Worm (Caenorhabditis elegans) whole organism, midembryonic: Measurements from ENCODE around the gene srab-6.

Experiments
- T22C8.4 ChIP-seq: fragments of 200-800 bp; sonication (Bioruptor generic); IDR thresholded peaks from 2 replicates; pipeline ENCODE4 v1.3.6; 2022; ENCODE audit warnings: missing genetic modification characterization, missing compliant biosample characterization
- cog-1 ChIP-seq: sonication (generic microtip); optimal IDR thresholded peaks from 2 replicates; lab custom pipeline; 2016; ENCODE audit warnings: missing genetic modification characterization, missing compliant biosample characterization
- flt-1 ChIP-seq: fragments of 200-800 bp; sonication (Bioruptor generic); IDR thresholded peaks from 2 replicates; pipeline ENCODE4 v1.3.6; 2022; ENCODE audit warnings: missing genetic modification characterization, missing compliant biosample characterization
- klf-2 ChIP-seq: fragments of 200-800 bp; sonication (Bioruptor generic); conservative IDR thresholded peaks from 2 replicates; pipeline ENCODE4 v1.3.6; 2022; ENCODE audit warnings: missing genetic modification reagents, missing genetic modification characterization, missing compliant biosample characterization
- med-1 ChIP-seq: sonication (generic microtip); optimal IDR thresholded peaks from 2 replicates; lab custom pipeline; 2017; ENCODE audit warnings: missing genetic modification characterization, mild to moderate bottlenecking, missing compliant biosample characterization, antibody characterized with exemption, missing genetic modification reagents; ENCODE audit not compliant: insufficient read depth
- ref-1 ChIP-seq: fragments of 200-800 bp; sonication (Bioruptor generic); conservative IDR thresholded peaks from 2 replicates; pipeline ENCODE4 v1.3.6; 2022; ENCODE audit warnings: missing genetic modification reagents, missing genetic modification characterization, missing compliant biosample characterization
- tab-1 ChIP-seq: fragments of 200-800 bp; sonication (Bioruptor generic); IDR thresholded peaks from 2 replicates; pipeline ENCODE4 v1.3.6; 2022; ENCODE audit warnings: missing genetic modification characterization, missing compliant biosample characterization
- ztf-23 ChIP-seq: fragments of 200-800 bp; sonication (Bioruptor generic); IDR thresholded peaks from 2 replicates; pipeline ENCODE4 v1.3.6; 2022; ENCODE audit warnings: missing genetic modification reagents, missing genetic modification characterization, missing compliant biosample characterization
- ztf-29 ChIP-seq: fragments of 200-800 bp; sonication (Bioruptor generic); IDR thresholded peaks from 2 replicates; pipeline ENCODE4 v1.3.6; 2022; ENCODE audit warnings: missing genetic modification reagents, missing genetic modification characterization, missing compliant biosample characterization

The srab-6 gene

DNA sequence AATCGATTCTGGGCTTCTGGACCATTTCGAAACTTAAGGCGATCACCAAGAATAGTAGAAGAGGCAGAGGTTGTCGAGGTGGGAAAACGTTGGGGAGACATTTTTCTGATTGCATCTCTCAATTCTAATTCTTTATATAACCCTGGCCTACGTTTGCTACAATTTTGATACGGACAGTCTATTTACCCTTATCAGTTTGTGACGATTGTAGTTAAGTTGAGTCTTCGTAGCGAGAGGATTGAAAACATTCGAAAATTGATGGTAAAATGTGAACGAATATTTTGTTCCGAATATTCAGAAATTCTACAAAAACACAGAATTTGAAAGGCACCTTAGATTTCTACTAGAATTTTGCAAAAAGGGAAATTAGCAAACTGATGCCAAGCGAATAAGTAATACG is 24.1 kb downstream of the srab-6 start, which contains the start of gene Y73C8C.10:
TSS of gene Y73C8C.10 (minus strand) at position 101 of the 400 bp plus-strand sequence.
- no peak for TF ChIP-seq ztf-29 (GFP tag; lab: Robert Waterston, UW)
- no peak for TF ChIP-seq ztf-23
- TF ChIP-seq tab-1 (GFP tag; lab: Robert Waterston, UW): no peak
- TF ChIP-seq med-1 (GFP tag; lab: Kevin White, UChicago): no peak
- TF ChIP-seq flt-1 (GFP tag; lab: Robert Waterston, UW): no peak
- TF ChIP-seq cog-1 (tag; lab: Kevin White, UChicago): no peak
- no peak for TF ChIP-seq T22C8.4 (GFP tag; lab: Robert Waterston, UW)
- no peak for TF ChIP-seq ref-1 (GFP tag; lab: Robert Waterston, UW)
- no peak for TF ChIP-seq klf-2

ce11 chrV:3124912-3125311 is 26.9 kb downstream of the srab-6 start, which contains the start of gene Y73C8C.12:
Y73C8C.12 (plus strand) TSS chrV:3125212.
- no peak for TF ChIP-seq ztf-23
- no peak for TF ChIP-seq cog-1 (tag; lab: Kevin White, UChicago)
- no peak for TF ChIP-seq ref-1 (GFP tag; lab: Robert Waterston, UW)
- no peak for TF ChIP-seq T22C8.4 (GFP tag; lab: Robert Waterston, UW)
- TF ChIP-seq ztf-29 (GFP tag; lab: Robert Waterston, UW): no peak
- no peak for TF ChIP-seq flt-1 (GFP tag; lab: Robert Waterston, UW)
- no peak for TF ChIP-seq tab-1 (GFP tag; lab: Robert Waterston, UW)
- no peak for TF ChIP-seq med-1 (GFP tag; lab: Kevin White, UChicago)
- TF ChIP-seq klf-2: no peak

DNA sequence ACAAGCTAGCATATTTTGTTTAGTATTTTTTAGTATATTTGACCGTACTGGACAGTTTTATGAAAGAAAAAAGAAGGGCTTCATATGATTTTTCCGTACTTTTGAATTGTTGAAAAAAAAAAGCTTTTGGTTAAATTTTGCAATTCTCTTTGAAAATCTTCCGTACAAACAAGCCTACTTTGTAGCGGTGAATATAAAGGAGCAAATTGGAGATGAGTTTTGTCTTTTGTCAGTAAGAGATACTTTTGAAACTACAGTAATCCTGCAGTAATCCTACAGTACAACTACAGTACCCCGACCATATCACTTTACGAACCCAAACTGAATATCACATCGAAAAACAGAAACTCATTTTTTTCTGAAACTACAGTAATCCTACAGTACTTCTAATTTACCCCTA is 29.4 kb downstream of the srab-6 start:
- TF ChIP-seq med-1 (GFP tag; lab: Kevin White, UChicago): no peak
- TF ChIP-seq ref-1 (GFP tag; lab: Robert Waterston, UW): no peak
- no peak for TF ChIP-seq T22C8.4 (GFP tag; lab: Robert Waterston, UW)
- no peak for TF ChIP-seq tab-1 (GFP tag; lab: Robert Waterston, UW)
- TF ChIP-seq flt-1 (GFP tag; lab: Robert Waterston, UW): no peak
- TF ChIP-seq ztf-29 (GFP tag; lab: Robert Waterston, UW): no peak
- TF ChIP-seq cog-1 (tag; lab: Kevin White, UChicago): no peak
- TF ChIP-seq ztf-23: no peak
- TF ChIP-seq klf-2: no peak

ce11 chrV:3121743-3122142 is 30.0 kb downstream of the srab-6 start, which contains the start of gene srt-56:
srt-56 (minus strand) TSS chrV:3121843.
- TF ChIP-seq T22C8.4 (GFP tag; lab: Robert Waterston, UW): no peak
- TF ChIP-seq ref-1 (GFP tag; lab: Robert Waterston, UW): no peak
- no peak for TF ChIP-seq klf-2
- no peak for TF ChIP-seq tab-1 (GFP tag; lab: Robert Waterston, UW)
- no peak for TF ChIP-seq flt-1 (GFP tag; lab: Robert Waterston, UW)
- no peak for TF ChIP-seq ztf-29 (GFP tag; lab: Robert Waterston, UW)
- no peak for TF ChIP-seq cog-1 (tag; lab: Kevin White, UChicago)
- TF ChIP-seq ztf-23: no peak
- no peak for TF ChIP-seq med-1 (GFP tag; lab: Kevin White, UChicago)

DNA sequence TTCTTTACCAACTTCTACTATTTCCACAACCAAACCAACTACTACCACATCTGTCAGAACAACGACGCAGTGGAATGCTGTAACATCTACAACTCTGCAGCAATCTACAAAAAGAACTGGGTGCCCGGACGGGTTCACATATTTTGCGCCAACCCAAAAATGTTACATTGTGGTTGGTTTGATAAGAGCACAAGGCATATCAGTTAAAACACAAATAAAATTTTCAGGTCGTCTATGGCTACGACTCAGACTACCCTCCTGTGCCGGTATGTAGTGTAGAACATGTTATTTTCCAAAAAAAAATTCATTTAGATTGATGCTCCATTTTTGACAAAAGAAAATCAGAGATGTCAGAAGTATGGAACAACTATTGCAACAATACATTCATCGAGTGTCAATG is 32.6 kb downstream of the srab-6 start:
- TF ChIP-seq ztf-23: no peak
- TF ChIP-seq klf-2: no peak
- no peak for TF ChIP-seq med-1 (GFP tag; lab: Kevin White, UChicago)
- TF ChIP-seq T22C8.4 (GFP tag; lab: Robert Waterston, UW): no peak
- TF ChIP-seq ztf-29 (GFP tag; lab: Robert Waterston, UW): no peak
- no peak for TF ChIP-seq tab-1 (GFP tag; lab: Robert Waterston, UW)
- TF ChIP-seq ref-1 (GFP tag; lab: Robert Waterston, UW): no peak
- no peak for TF ChIP-seq flt-1 (GFP tag; lab: Robert Waterston, UW)
- TF ChIP-seq cog-1 (tag; lab: Kevin White, UChicago): no peak

- no peak for TF ChIP-seq ztf-29 (GFP tag; lab: Robert Waterston, UW)
- TF ChIP-seq T22C8.4 (GFP tag; lab: Robert Waterston, UW): no peak
These were observed 33.6 kb downstream of the srab-6 start, which contains the start of gene clec-210 for ce11 chrV:3118167-3118566. clec-210 (plus strand) TSS chrV:3118377.

- no peak for TF ChIP-seq med-1 (GFP tag; lab: Kevin White, UChicago)
These were observed 36.8 kb downstream of the srab-6 start, which contains the start of gene Y73C8C.3 for ce11 chrV:3114973-3115372. Y73C8C.3 (plus strand) TSS chrV:3115273.

DNA sequence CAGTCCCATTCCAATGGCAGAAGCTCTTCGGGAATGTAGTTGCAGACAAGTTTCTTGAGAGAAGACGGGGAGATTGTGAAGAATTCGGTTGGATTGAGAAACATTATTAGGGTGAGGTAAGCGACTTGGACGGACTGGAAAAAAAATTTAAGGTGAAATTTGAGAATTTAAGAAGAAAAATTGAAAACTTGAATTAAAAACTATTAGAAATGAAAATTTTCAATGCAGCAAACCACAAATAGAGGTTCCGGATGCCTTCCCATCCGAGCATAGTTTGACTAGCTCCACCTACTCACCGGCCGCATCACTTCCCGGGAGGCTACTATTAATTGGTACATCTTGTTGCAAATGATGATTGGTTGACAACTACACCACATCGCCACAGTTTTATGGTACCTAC is 38.0 kb downstream of the srab-6 start, which contains the start of gene Y73C8C.8:
TSS of gene Y73C8C.8 (minus strand) at position 101 of the 400 bp plus-strand sequence.
- TF ChIP-seq klf-2 (no peak), cog-1 (tag; lab: Kevin White, UChicago) (no peak), tab-1 (GFP tag; lab: Robert Waterston, UW) (no peak), T22C8.4 (GFP tag; lab: Robert Waterston, UW) (no peak), flt-1 (GFP tag; lab: Robert Waterston, UW) (no peak), ztf-23 (no peak), ref-1 (GFP tag; lab: Robert Waterston, UW) (no peak), med-1 (GFP tag; lab: Kevin White, UChicago) (no peak), ztf-29 (GFP tag; lab: Robert Waterston, UW) (no peak)

ce11 chrV:3112198-3112597 is 39.6 kb downstream of the srab-6 start:
- TF ChIP-seq ztf-23: no peak
- TF ChIP-seq T22C8.4 (GFP tag; lab: Robert Waterston, UW): no peak
- no peak for TF ChIP-seq flt-1 (GFP tag; lab: Robert Waterston, UW)
- no peak for TF ChIP-seq med-1 (GFP tag; lab: Kevin White, UChicago)
- TF ChIP-seq tab-1 (GFP tag; lab: Robert Waterston, UW): no peak
- TF ChIP-seq ref-1 (GFP tag; lab: Robert Waterston, UW): no peak
- no peak for TF ChIP-seq cog-1 (tag; lab: Kevin White, UChicago)
- no peak for TF ChIP-seq klf-2
- no peak for TF ChIP-seq ztf-29 (GFP tag; lab: Robert Waterston, UW)

DNA sequence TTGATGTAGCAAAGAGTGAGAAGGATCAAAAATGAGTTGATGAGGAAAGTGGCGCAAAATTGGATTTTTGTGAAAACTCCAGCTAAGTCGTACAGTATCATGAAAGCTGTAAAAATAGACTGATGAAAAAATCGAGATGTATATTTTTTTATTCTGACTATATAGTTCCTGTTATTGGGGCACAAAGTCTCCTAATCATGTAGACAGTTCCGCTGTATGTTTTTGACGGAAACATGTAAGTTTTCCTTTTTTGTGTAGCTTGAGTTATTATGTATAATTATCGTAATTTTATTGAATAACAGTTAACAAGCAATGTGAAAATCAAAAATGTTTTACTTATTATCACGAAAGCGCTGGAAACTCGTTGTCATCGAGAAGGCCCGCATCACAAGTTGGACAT is 44.3 kb downstream of the srab-6 start, which contains the start of gene str-68:
TSS of gene str-68 (minus strand) at position 101 of the 400 bp plus-strand sequence.
- TF ChIP-seq flt-1 (GFP tag; lab: Robert Waterston, UW): no peak
- no peak for TF ChIP-seq klf-2
- TF ChIP-seq ztf-23: no peak
- no peak for TF ChIP-seq T22C8.4 (GFP tag; lab: Robert Waterston, UW)
- no peak for TF ChIP-seq med-1 (GFP tag; lab: Kevin White, UChicago)
- TF ChIP-seq ztf-29 (GFP tag; lab: Robert Waterston, UW): no peak
- no peak for TF ChIP-seq tab-1 (GFP tag; lab: Robert Waterston, UW)
- TF ChIP-seq ref-1 (GFP tag; lab: Robert Waterston, UW): no peak
- no peak for TF ChIP-seq cog-1 (tag; lab: Kevin White, UChicago)
